Fruit fly (Drosophila melanogaster) whole organism, embryonic: Measurements from ENCODE around the gene CycB3.
A peak's percentile ranks its signal among the peaks of the same experiment; 100 is the strongest.

ENCODE experiments used
- CG13296 ChIP-seq: fragments of 200-800 bp; sonication (Bioruptor generic); optimal IDR thresholded peaks from 3 replicates; lab custom pipeline; 2018; ENCODE audit warnings: missing biosample characterization, mild to moderate bottlenecking, missing genetic modification characterization
- CG13424 ChIP-seq: fragments of 200-800 bp; sonication (Bioruptor generic); optimal IDR thresholded peaks from 2 replicates; lab custom pipeline; 2019; ENCODE audit warnings: missing biosample characterization, mild to moderate bottlenecking, missing genetic modification characterization, moderate library complexity
- CG13624 ChIP-seq: fragments of 200-800 bp; sonication (Bioruptor generic); optimal IDR thresholded peaks from 2 replicates; lab custom pipeline; 2016; ENCODE audit warnings: missing biosample characterization, missing genetic modification characterization
- CG14014 ChIP-seq: fragments of 200-800 bp; sonication (Bioruptor generic); IDR thresholded peaks from 2 replicates; pipeline ENCODE4 v1.3.6; 2022; ENCODE audit warnings: missing biosample characterization, missing genetic modification characterization
- CG18599 ChIP-seq: fragments of 200-800 bp; sonication (Bioruptor generic); optimal IDR thresholded peaks from 3 replicates; lab custom pipeline; 2017; ENCODE audit warnings: missing biosample characterization, missing genetic modification characterization, mild to moderate bottlenecking, moderate library complexity, missing genetic modification reagents
- CG18619 ChIP-seq: fragments of 200-800 bp; sonication (Bioruptor generic); optimal IDR thresholded peaks from 3 replicates; lab custom pipeline; 2017; ENCODE audit warnings: missing biosample characterization, mild to moderate bottlenecking, missing genetic modification characterization
- CG18764 ChIP-seq: fragments of 200-800 bp; sonication (Bioruptor generic); optimal IDR thresholded peaks from 3 replicates; lab custom pipeline; 2016; ENCODE audit warnings: missing biosample characterization, missing genetic modification characterization
- CG2202 ChIP-seq: fragments of 200-800 bp; sonication (Bioruptor generic); optimal IDR thresholded peaks from 2 replicates; lab custom pipeline; 2018; ENCODE audit warnings: missing biosample characterization, mild to moderate bottlenecking, missing genetic modification characterization
- CG3407 ChIP-seq: fragments of 200-800 bp; sonication (Bioruptor generic); optimal IDR thresholded peaks from 2 replicates; lab custom pipeline; 2018; ENCODE audit warnings: missing biosample characterization, mild to moderate bottlenecking, missing genetic modification characterization
- CG43689 ChIP-seq: fragments of 200-800 bp; sonication (Bioruptor generic); IDR thresholded peaks from 2 replicates; pipeline ENCODE4 v1.3.6; 2022; ENCODE audit warnings: missing biosample characterization, missing genetic modification characterization
- CG4617 ChIP-seq: fragments of 200-800 bp; sonication (Bioruptor generic); optimal IDR thresholded peaks from 3 replicates; lab custom pipeline; 2016; ENCODE audit warnings: missing biosample characterization, missing genetic modification characterization, borderline replicate concordance
- CG7786 ChIP-seq: fragments of 200-800 bp; sonication (Bioruptor generic); optimal IDR thresholded peaks from 2 replicates; lab custom pipeline; 2016; ENCODE audit warnings: missing biosample characterization, missing genetic modification characterization
- CG7928 ChIP-seq: fragments of 200-800 bp; sonication (Bioruptor generic); optimal IDR thresholded peaks from 2 replicates; lab custom pipeline; 2017; ENCODE audit warnings: missing biosample characterization, mild to moderate bottlenecking, missing genetic modification characterization
- CG8765 ChIP-seq: fragments of 200-800 bp; sonication (Bioruptor generic); IDR thresholded peaks from 2 replicates; pipeline ENCODE4 v1.3.6; 2022; ENCODE audit warnings: missing biosample characterization, missing genetic modification characterization
- CG8924 ChIP-seq: fragments of 200-800 bp; optimal IDR thresholded peaks from 3 replicates; lab custom pipeline; 2019; ENCODE audit warnings: missing biosample characterization, mild to moderate bottlenecking, missing genetic modification characterization, moderate library complexity
- CG9817 ChIP-seq: fragments of 200-800 bp; sonication (Bioruptor generic); optimal IDR thresholded peaks from 2 replicates; lab custom pipeline; 2018; ENCODE audit warnings: missing biosample characterization, mild to moderate bottlenecking, missing genetic modification characterization, moderate library complexity
- CoRest ChIP-seq: fragments of 200-800 bp; sonication (Bioruptor generic); optimal IDR thresholded peaks from 3 replicates; lab custom pipeline; 2018; ENCODE audit warnings: missing biosample characterization, mild to moderate bottlenecking, missing genetic modification characterization, moderate library complexity
- D ChIP-seq, 2 experiments: fragments of 200-800 bp in 1 of 2; fragments of >200 bp in 1 of 2; sonication (Bioruptor generic) in 1 of 2; optimal IDR thresholded peaks; 2 replicates in 1 of 2; 3 replicates in 1 of 2; lab custom pipeline; 2017; ENCODE audit warnings: mild to moderate bottlenecking in 1 of 2, missing biosample characterization in 1 of 2, missing genetic modification characterization in 1 of 2, missing genetic modification reagents in 1 of 2
- Dek ChIP-seq: fragments of 200-800 bp; sonication (Bioruptor generic); optimal IDR thresholded peaks from 3 replicates; lab custom pipeline; 2019; ENCODE audit warnings: missing biosample characterization, mild to moderate bottlenecking, missing genetic modification characterization, moderate library complexity
- Dip2 ChIP-seq: fragments of 200-800 bp; sonication (Bioruptor generic); IDR thresholded peaks from 2 replicates; pipeline ENCODE4 v1.3.6; 2022; ENCODE audit warnings: missing biosample characterization, missing genetic modification characterization
- Eip74EF ChIP-seq, 2 experiments: fragments of 200-800 bp in 1 of 2; fragments of >200 bp in 1 of 2; sonication (Bioruptor generic) in 1 of 2; optimal IDR thresholded peaks; 2 replicates each; lab custom pipeline; 2017 to 2019; ENCODE audit warnings: missing biosample characterization in 2 of 2, missing genetic modification characterization in 2 of 2, mild to moderate bottlenecking in 1 of 2, moderate library complexity in 1 of 2
- Gsc ChIP-seq: fragments of 200-800 bp; sonication (Bioruptor generic); IDR thresholded peaks from 2 replicates; pipeline ENCODE4 v1.3.6; 2022; ENCODE audit warnings: missing biosample characterization, missing genetic modification characterization
- Jarid2 ChIP-seq: fragments of 200-800 bp; sonication (Bioruptor generic); optimal IDR thresholded peaks from 3 replicates; lab custom pipeline; 2017; ENCODE audit warnings: mild to moderate bottlenecking, missing biosample characterization, missing genetic modification reagents, missing genetic modification characterization
- Oaz ChIP-seq: fragments of 200-800 bp; sonication (Bioruptor generic); IDR thresholded peaks from 2 replicates; pipeline ENCODE4 v1.3.6; 2022; ENCODE audit warnings: missing biosample characterization, missing genetic modification characterization
- Pdp1 ChIP-seq, 2 experiments: fragments of 200-800 bp; sonication (Bioruptor generic); optimal IDR thresholded peaks; 3 replicates each; lab custom pipeline; 2016; ENCODE audit warnings: missing biosample characterization in 2 of 2, missing genetic modification characterization in 2 of 2, mild to moderate bottlenecking in 1 of 2, moderate library complexity in 1 of 2
- Rfx ChIP-seq: fragments of 200-800 bp; sonication (Bioruptor generic); IDR thresholded peaks from 2 replicates; pipeline ENCODE4 v1.3.6; 2022; ENCODE audit warnings: missing biosample characterization, missing genetic modification characterization
- Sox100B ChIP-seq: fragments of 200-800 bp; sonication (Bioruptor generic); optimal IDR thresholded peaks from 3 replicates; lab custom pipeline; 2018; ENCODE audit warnings: missing biosample characterization, mild to moderate bottlenecking, missing genetic modification characterization
- Taf1 ChIP-seq: fragments of 200-800 bp; sonication (Bioruptor generic); IDR thresholded peaks from 2 replicates; pipeline ENCODE4 v1.3.6; 2022; ENCODE audit warnings: missing biosample characterization, missing genetic modification characterization
- Tbp ChIP-seq: fragments of >200 bp; optimal IDR thresholded peaks from 2 replicates; lab custom pipeline; 2018; ENCODE audit warnings: missing biosample characterization, missing genetic modification characterization
- Xbp1 ChIP-seq: fragments of 200-800 bp; sonication (Bioruptor generic); optimal IDR thresholded peaks from 3 replicates; lab custom pipeline; 2016; ENCODE audit warnings: missing biosample characterization, mild to moderate bottlenecking, missing genetic modification characterization
- ac ChIP-seq: fragments of 200-800 bp; sonication (Bioruptor generic); optimal IDR thresholded peaks from 3 replicates; lab custom pipeline; 2017; ENCODE audit warnings: missing biosample characterization, mild to moderate bottlenecking, missing genetic modification characterization
- cas ChIP-seq: fragments of 200-800 bp; sonication (Bioruptor generic); IDR thresholded peaks from 2 replicates; pipeline ENCODE4 v1.3.6; 2022; ENCODE audit warnings: missing biosample characterization, missing genetic modification characterization
- corto ChIP-seq: fragments of 200-800 bp; sonication (Bioruptor generic); optimal IDR thresholded peaks from 2 replicates; lab custom pipeline; 2016; ENCODE audit warnings: missing biosample characterization, mild to moderate bottlenecking, missing genetic modification characterization, moderate library complexity
- crc ChIP-seq: fragments of 200-800 bp; sonication (Bioruptor generic); optimal IDR thresholded peaks from 2 replicates; lab custom pipeline; 2016; ENCODE audit warnings: missing biosample characterization, missing genetic modification characterization
- cwo ChIP-seq: fragments of 200-800 bp; sonication (Bioruptor generic); optimal IDR thresholded peaks from 3 replicates; lab custom pipeline; 2017; ENCODE audit warnings: missing biosample characterization, missing genetic modification characterization, mild to moderate bottlenecking, moderate library complexity, missing genetic modification reagents
- emc ChIP-seq: fragments of 200-800 bp; sonication (Bioruptor generic); optimal IDR thresholded peaks from 2 replicates; lab custom pipeline; 2016; ENCODE audit warnings: missing biosample characterization, missing genetic modification characterization
- exex ChIP-seq: fragments of 200-800 bp; sonication (Bioruptor generic); optimal IDR thresholded peaks from 4 replicates; lab custom pipeline; 2018; ENCODE audit warnings: missing biosample characterization, mild to moderate bottlenecking, missing genetic modification characterization, moderate library complexity
- grau ChIP-seq: fragments of 200-800 bp; optimal IDR thresholded peaks from 3 replicates; lab custom pipeline; 2019; ENCODE audit warnings: missing biosample characterization, mild to moderate bottlenecking, missing genetic modification characterization, moderate library complexity
- hth ChIP-seq: fragments of >200 bp; optimal IDR thresholded peaks from 2 replicates; lab custom pipeline; 2017; ENCODE audit warnings: inconsistent platforms
- jing ChIP-seq: fragments of 200-800 bp; sonication (Bioruptor generic); optimal IDR thresholded peaks from 2 replicates; lab custom pipeline; 2018; ENCODE audit warnings: missing biosample characterization, mild to moderate bottlenecking, missing genetic modification characterization
- lola ChIP-seq, 3 experiments: fragments of >200 bp in 2 of 3; fragments of 200-800 bp in 1 of 3; sonication (Bioruptor generic) in 1 of 3; optimal IDR thresholded peaks; 2 replicates each; lab custom pipeline; 2017 to 2019; ENCODE audit warnings: missing biosample characterization in 3 of 3, missing genetic modification characterization in 3 of 3, mild to moderate bottlenecking in 1 of 3, moderate library complexity in 1 of 3
- pan ChIP-seq, 4 experiments: fragments of >200 bp in 3 of 4; fragments of 200-800 bp in 1 of 4; sonication (Bioruptor generic) in 1 of 4; optimal IDR thresholded peaks in 3 of 4; IDR thresholded peaks in 1 of 4; 2 replicates each; pipeline versions ENCODE4 v1.3.6 to Lab custom; 2017 to 2022; ENCODE audit warnings: missing biosample characterization in 2 of 4, missing genetic modification characterization in 2 of 4, mixed read lengths in 1 of 4
- pum ChIP-seq: fragments of 200-800 bp; sonication (Bioruptor generic); optimal IDR thresholded peaks from 2 replicates; lab custom pipeline; 2016; ENCODE audit warnings: missing biosample characterization, missing genetic modification characterization
- seq ChIP-seq: fragments of 200-800 bp; sonication (Bioruptor generic); IDR thresholded peaks from 2 replicates; pipeline ENCODE4 v1.3.6; 2022; ENCODE audit warnings: missing biosample characterization, missing genetic modification characterization
- tll ChIP-seq, 2 experiments: fragments of 200-800 bp in 1 of 2; fragments of >200 bp in 1 of 2; sonication (Bioruptor generic) in 1 of 2; optimal IDR thresholded peaks; 2 replicates each; lab custom pipeline; 2017 to 2019; ENCODE audit warnings: missing biosample characterization in 2 of 2, missing genetic modification characterization in 2 of 2, mild to moderate bottlenecking in 1 of 2, moderate library complexity in 1 of 2
- toy ChIP-seq: fragments of 200-800 bp; sonication (Bioruptor generic); IDR thresholded peaks from 2 replicates; pipeline ENCODE4 v1.3.6; 2022; ENCODE audit warnings: missing biosample characterization, missing genetic modification characterization
- tup ChIP-seq: fragments of 200-800 bp; sonication (Bioruptor generic); optimal IDR thresholded peaks from 2 replicates; lab custom pipeline; 2016; ENCODE audit warnings: missing biosample characterization, mild to moderate bottlenecking, missing genetic modification characterization, moderate library complexity
- vnd ChIP-seq: fragments of 200-800 bp; sonication (Bioruptor generic); IDR thresholded peaks from 3 replicates; pipeline ENCODE4 v1.3.6; 2022; ENCODE audit warnings: missing biosample characterization, missing genetic modification characterization; ENCODE audit not compliant: partially characterized antibody
- z ChIP-seq: fragments of 200-800 bp; sonication (Bioruptor generic); IDR thresholded peaks from 3 replicates; pipeline ENCODE4 v1.3.6; 2022; ENCODE audit warnings: missing biosample characterization, missing genetic modification characterization

Gene CycB3

dm6 chr3R:24876843-24877457, 6.3 kb upstream of the CycB3 start, which contains the start of the genes CG11089 and CG31381 (continued):
- TF ChIP-seq grau (tag; lab: Kevin White, UChicago) (no peak), emc (GFP tag; lab: Kevin White, UChicago) (no peak), Dek (tag; lab: Kevin White, UChicago) (peak; percentile 32), Gsc (no peak), CG14014 (GFP tag; lab: Robert Waterston, UW) (no peak), CoRest (no peak), Jarid2 (GFP tag; lab: Kevin White, UChicago) (no peak), pum (no peak), vnd (GFP tag; lab: Robert Waterston, UW) (no peak), exex (tag; lab: Kevin White, UChicago) (no peak), tup (GFP tag; lab: Kevin White, UChicago) (no peak), CG7786 (GFP tag; lab: Kevin White, UChicago) (no peak), CG4617 (GFP tag; lab: Kevin White, UChicago) (no peak), Taf1 (GFP tag; lab: Robert Waterston, UW) (no peak), D (optimal IDR thresholded peaks at IDR 0.05; lab: Kevin White, UChicago) (no peak), D (GFP tag; optimal IDR thresholded peaks at IDR 0.05; lab: Kevin White, UChicago) (no peak), CG18599 (GFP tag; lab: Kevin White, UChicago) (no peak), ac (GFP tag; lab: Kevin White, UChicago) (no peak), CG13424 (tag; lab: Kevin White, UChicago) (peak; percentile 25), CG9817 (no peak), CG8765 (no peak), Pdp1 (GFP tag; optimal IDR thresholded peaks at IDR 0.05; lab: Kevin White, UChicago) (no peak), cwo (GFP tag; lab: Kevin White, UChicago) (peak; percentile 94), CG7928 (no peak), tll (GFP tag; optimal IDR thresholded peaks at IDR 0.05; lab: Kevin White, UChicago) (no peak), Xbp1 (no peak), cas (GFP tag; lab: Robert Waterston, UW) (no peak), CG18619 (GFP tag; lab: Kevin White, UChicago) (no peak), lola (GFP tag; optimal IDR thresholded peaks at IDR 0.05; lab: Kevin White, UChicago) (no peak), CG13624 (GFP tag; lab: Kevin White, UChicago) (no peak), CG2202 (tag; lab: Kevin White, UChicago) (no peak), seq (GFP tag; lab: Robert Waterston, UW) (no peak), crc (GFP tag; lab: Kevin White, UChicago) (no peak), Dip2 (no peak), Rfx (GFP tag; lab: Robert Waterston, UW) (no peak), CG13296 (no peak), pan (optimal IDR thresholded peaks at IDR 0.05; lab: Kevin White, UChicago) (no peak), pan (GFP tag; optimal IDR thresholded peaks at IDR 0.05 in 1 of 2, IDR thresholded peaks at IDR 0.05 in 1 of 2) (no peak), CG43689 (GFP tag; lab: Robert Waterston, UW) (no peak), z (GFP tag; lab: Robert Waterston, UW) (no peak), CG3407 (GFP tag; lab: Kevin White, UChicago) (no peak), toy (GFP tag; lab: Robert Waterston, UW) (no peak), Oaz (GFP tag; lab: Robert Waterston, UW) (no peak), Tbp (GFP tag; lab: Kevin White, UChicago) (no peak), Eip74EF (GFP tag; optimal IDR thresholded peaks at IDR 0.05; lab: Kevin White, UChicago) (no peak), corto (no peak), jing (GFP tag; lab: Kevin White, UChicago) (no peak), CG18764 (GFP tag; lab: Kevin White, UChicago) (no peak), hth (lab: Kevin White, UChicago) (no peak), CG8924 (tag; lab: Kevin White, UChicago) (no peak), Sox100B (GFP tag; lab: Kevin White, UChicago) (no peak)
